Fruit fly (Drosophila melanogaster): ENCODE results near the gene bigmax.

bigmax gene

DNA sequence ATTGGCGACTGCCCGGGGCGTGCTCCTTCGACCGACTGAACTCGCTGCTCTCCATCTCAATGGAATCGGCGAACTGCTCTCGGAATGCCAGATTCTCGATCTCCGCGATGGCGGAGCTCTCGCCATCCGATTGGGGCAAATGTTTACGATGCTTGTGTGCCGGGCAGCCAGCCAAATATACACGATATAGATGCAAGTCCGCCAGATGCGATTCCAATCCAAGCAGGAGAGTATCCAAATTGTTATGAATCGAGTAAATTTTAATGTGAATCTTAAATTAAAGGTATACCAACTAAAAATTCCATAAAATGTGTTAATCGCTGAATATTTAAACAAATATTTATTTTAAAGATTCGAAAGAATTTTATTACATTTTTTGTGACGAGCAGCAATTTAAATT is 40.4 kb downstream of the bigmax start, which contains the start of gene CG5984:
CG5984 (minus strand) TSS at position 101 of the 400 bp plus-strand sequence.
- TF ChIP-seq CG17328 (GFP tag; IDR thresholded peaks at IDR 0.05) (no peak), sd (tag; optimal IDR thresholded peaks at IDR 0.05) (peak; percentile 88), CG11247 (GFP tag; IDR thresholded peaks at IDR 0.05) (no peak), Kr (GFP tag; optimal IDR thresholded peaks at IDR 0.05) (no peak), Nf-YC (tag; optimal IDR thresholded peaks at IDR 0.05) (peak; percentile 37), Deaf1 (tag; optimal IDR thresholded peaks at IDR 0.05) (peak; percentile 32)

dm6 chr3R:27246264-27246663 is 42.1 kb downstream of the bigmax start:
- TF ChIP-seq CG7963 (GFP tag; IDR thresholded peaks at IDR 0.05; ENCODE audit: partially characterized antibody) (no peak), ash1 (GFP tag; optimal IDR thresholded peaks at IDR 0.05) (no peak), CG7786 (GFP tag; optimal IDR thresholded peaks at IDR 0.05) (no peak), lmd (GFP tag; IDR thresholded peaks at IDR 0.05) (peak; percentile 69), CG14710 (tag; optimal IDR thresholded peaks at IDR 0.05) (peak; percentile 92), fd64A (GFP tag; optimal IDR thresholded peaks at IDR 0.05) (no peak), Hr3 (GFP tag; optimal IDR thresholded peaks at IDR 0.05) (peak; percentile 68), CG13624 (GFP tag; optimal IDR thresholded peaks at IDR 0.05) (no peak), CG18619 (GFP tag; optimal IDR thresholded peaks at IDR 0.05) (peak; percentile 66), CG4360 (GFP tag; IDR thresholded peaks at IDR 0.05) (no peak), CG10267 (tag; optimal IDR thresholded peaks at IDR 0.05) (peak; percentile 87), p53 (GFP tag; optimal IDR thresholded peaks at IDR 0.05) (no peak), Lim3 (GFP tag; IDR thresholded peaks at IDR 0.05) (no peak), Six4 (GFP tag; optimal IDR thresholded peaks at IDR 0.05) (peak; percentile 53), Oli (tag; optimal IDR thresholded peaks at IDR 0.05) (peak; percentile 84), Elba2 (GFP tag; optimal IDR thresholded peaks at IDR 0.05) (no peak), H15 (GFP tag; IDR thresholded peaks at IDR 0.05) (no peak), bowl (GFP tag; IDR thresholded peaks at IDR 0.05) (0 out of 2 replicates have a peak, but pooled peaks have one; percentile 6), disco-r (GFP tag; optimal IDR thresholded peaks at IDR 0.05) (no peak), ab (GFP tag; optimal IDR thresholded peaks at IDR 0.05) (no peak), CG16813 (GFP tag; IDR thresholded peaks at IDR 0.05; ENCODE audit: partially characterized antibody) (no peak), pho (GFP tag; optimal IDR thresholded peaks at IDR 0.05) (no peak), Ets97D (GFP tag; optimal IDR thresholded peaks at IDR 0.05) (no peak), Optix (GFP tag; IDR thresholded peaks at IDR 0.05) (no peak), CG9609 (GFP tag; optimal IDR thresholded peaks at IDR 0.05) (no peak), dimm (GFP tag; IDR thresholded peaks at IDR 0.05) (no peak), gfzf (GFP tag; optimal IDR thresholded peaks at IDR 0.05) (no peak), Mes4 (GFP tag; optimal IDR thresholded peaks at IDR 0.05) (no peak), CG1602 (GFP tag; optimal IDR thresholded peaks at IDR 0.05) (peak; percentile 51), chinmo (GFP tag; IDR thresholded peaks at IDR 0.05; ENCODE audit: partially characterized antibody) (no peak), zen (tag; optimal IDR thresholded peaks at IDR 0.05) (peak; percentile 61), CG6689 (GFP tag; IDR thresholded peaks at IDR 0.05) (peak; percentile 79), Blimp-1 (GFP tag; optimal IDR thresholded peaks at IDR 0.05) (peak; percentile 88), abd-A (tag; optimal IDR thresholded peaks at IDR 0.05) (peak; percentile 62), CG15011 (GFP tag; optimal IDR thresholded peaks at IDR 0.05) (peak; percentile 71), CG5180 (GFP tag; optimal IDR thresholded peaks at IDR 0.05) (peak; percentile 48), CG10979 (tag; optimal IDR thresholded peaks at IDR 0.05) (peak; percentile 89), grn (GFP tag; optimal IDR thresholded peaks at IDR 0.05) (no peak), Sox100B (GFP tag; optimal IDR thresholded peaks at IDR 0.05) (peak; percentile 90), corto (GFP tag; optimal IDR thresholded peaks at IDR 0.05) (no peak), CG4404 (GFP tag; IDR thresholded peaks at IDR 0.05) (no peak), mam (GFP tag; optimal IDR thresholded peaks at IDR 0.05) (no peak), CG13424 (tag; optimal IDR thresholded peaks at IDR 0.05) (peak; percentile 93), dan (GFP tag; IDR thresholded peaks at IDR 0.05) (no peak)

Data from whole organism, embryonic.